Fruit fly (Drosophila melanogaster) whole organism, embryonic: ENCODE data around the gene CG11703.

Experiments used
- Adf1 ChIP-seq: fragments of 200-800 bp; sonication (Bioruptor generic); IDR thresholded peaks from 2 replicates; pipeline ENCODE4 v1.3.6; 2022; ENCODE audit warnings: missing biosample characterization, missing genetic modification characterization
- Aef1 ChIP-seq: fragments of 200-800 bp; sonication (Bioruptor generic); IDR thresholded peaks from 3 replicates; pipeline ENCODE4 v1.3.6; 2022; ENCODE audit warnings: missing biosample characterization, missing genetic modification characterization
- Bteb2 ChIP-seq: fragments of 200-800 bp; sonication (Bioruptor generic); optimal IDR thresholded peaks from 2 replicates; lab custom pipeline; 2016; ENCODE audit warnings: missing biosample characterization, missing genetic modification characterization
- C15 ChIP-seq: fragments of 200-800 bp; sonication (Bioruptor generic); IDR thresholded peaks from 3 replicates; pipeline ENCODE4 v1.3.6; 2022; ENCODE audit warnings: missing biosample characterization, missing genetic modification characterization
- CG10274 ChIP-seq: fragments of 200-800 bp; sonication (Bioruptor generic); optimal IDR thresholded peaks from 3 replicates; lab custom pipeline; 2017; ENCODE audit warnings: missing biosample characterization, mild to moderate bottlenecking, missing genetic modification characterization
- CG10565 ChIP-seq: fragments of 200-800 bp; sonication (Bioruptor generic); optimal IDR thresholded peaks from 3 replicates; lab custom pipeline; 2016; ENCODE audit warnings: missing biosample characterization, mild to moderate bottlenecking, missing genetic modification characterization
- CG11456 ChIP-seq: fragments of 200-800 bp; sonication (Bioruptor generic); IDR thresholded peaks from 3 replicates; pipeline ENCODE4 v1.3.6; 2022; ENCODE audit warnings: missing biosample characterization, missing genetic modification characterization
- CG13123 ChIP-seq: fragments of 200-800 bp; sonication (Bioruptor generic); optimal IDR thresholded peaks from 2 replicates; lab custom pipeline; 2016; ENCODE audit warnings: missing biosample characterization, missing genetic modification characterization
- CG13287 ChIP-seq: fragments of 200-800 bp; sonication (Bioruptor generic); IDR thresholded peaks from 2 replicates; pipeline ENCODE4 v1.3.6; 2022; ENCODE audit warnings: missing biosample characterization, missing genetic modification characterization; ENCODE audit not compliant: partially characterized antibody
- CG15479 ChIP-seq: fragments of 200-800 bp; sonication (Bioruptor generic); optimal IDR thresholded peaks from 3 replicates; lab custom pipeline; 2019; ENCODE audit warnings: missing biosample characterization, mild to moderate bottlenecking, missing genetic modification characterization, moderate library complexity
- CG16779 ChIP-seq: fragments of 200-800 bp; sonication (Bioruptor generic); IDR thresholded peaks from 2 replicates; pipeline ENCODE4 v1.3.6; 2022; ENCODE audit warnings: missing biosample characterization, missing genetic modification characterization
- CG18619 ChIP-seq: fragments of 200-800 bp; sonication (Bioruptor generic); optimal IDR thresholded peaks from 3 replicates; lab custom pipeline; 2017; ENCODE audit warnings: missing biosample characterization, mild to moderate bottlenecking, missing genetic modification characterization
- CG30020 ChIP-seq: fragments of 200-800 bp; optimal IDR thresholded peaks from 2 replicates; lab custom pipeline; 2019; ENCODE audit warnings: missing biosample characterization, mild to moderate bottlenecking, missing genetic modification characterization, moderate library complexity
- CG3726 ChIP-seq: fragments of 200-800 bp; sonication (Bioruptor generic); IDR thresholded peaks from 3 replicates; pipeline ENCODE4, ENCODE4 v1.3.6; 2022; ENCODE audit warnings: missing biosample characterization, missing genetic modification characterization
- CG42726 ChIP-seq: fragments of 200-800 bp; sonication (Bioruptor generic); IDR thresholded peaks from 2 replicates; pipeline ENCODE4 v1.3.6; 2022; ENCODE audit warnings: missing biosample characterization, missing genetic modification characterization; ENCODE audit not compliant: partially characterized antibody
- CG6175 ChIP-seq: fragments of 200-800 bp; sonication (Bioruptor generic); IDR thresholded peaks from 3 replicates; pipeline ENCODE4 v1.3.6; 2022; ENCODE audit warnings: missing biosample characterization, missing genetic modification characterization
- CG7987 ChIP-seq: fragments of 200-800 bp; sonication (Bioruptor generic); optimal IDR thresholded peaks from 2 replicates; lab custom pipeline; 2018; ENCODE audit warnings: missing biosample characterization, mild to moderate bottlenecking, missing genetic modification characterization, moderate library complexity
- CG8924 ChIP-seq: fragments of 200-800 bp; optimal IDR thresholded peaks from 3 replicates; lab custom pipeline; 2019; ENCODE audit warnings: missing biosample characterization, mild to moderate bottlenecking, missing genetic modification characterization, moderate library complexity
- CG9609 ChIP-seq: fragments of 200-800 bp; sonication (Bioruptor generic); optimal IDR thresholded peaks from 3 replicates; lab custom pipeline; 2016; ENCODE audit warnings: missing biosample characterization, missing genetic modification characterization
- CkIIα-i1 ChIP-seq: fragments of 200-800 bp; sonication (Bioruptor generic); IDR thresholded peaks from 2 replicates; pipeline ENCODE4 v1.3.6; 2022; ENCODE audit warnings: missing biosample characterization, missing genetic modification characterization
- Ets97D ChIP-seq: fragments of 200-800 bp; sonication (Bioruptor generic); optimal IDR thresholded peaks from 3 replicates; lab custom pipeline; 2016; ENCODE audit warnings: missing biosample characterization, missing genetic modification characterization
- Fer3 ChIP-seq: fragments of 200-800 bp; sonication (Bioruptor generic); optimal IDR thresholded peaks from 2 replicates; lab custom pipeline; 2018; ENCODE audit warnings: missing biosample characterization, mild to moderate bottlenecking, missing genetic modification characterization, moderate library complexity
- HmgD ChIP-seq: fragments of 200-800 bp; sonication (Bioruptor generic); optimal IDR thresholded peaks from 3 replicates; lab custom pipeline; 2016; ENCODE audit warnings: missing biosample characterization, missing genetic modification characterization
- Mes4 ChIP-seq: fragments of 200-800 bp; sonication (Bioruptor generic); optimal IDR thresholded peaks from 2 replicates; lab custom pipeline; 2016; ENCODE audit warnings: missing biosample characterization, missing genetic modification characterization
- Nf-YC ChIP-seq: fragments of 200-800 bp; optimal IDR thresholded peaks from 3 replicates; lab custom pipeline; 2019; ENCODE audit warnings: missing biosample characterization, mild to moderate bottlenecking, missing genetic modification characterization, moderate library complexity
- Oli ChIP-seq: fragments of 200-800 bp; sonication (Bioruptor generic); optimal IDR thresholded peaks from 2 replicates; lab custom pipeline; 2018; ENCODE audit warnings: missing biosample characterization, mild to moderate bottlenecking, missing genetic modification characterization, moderate library complexity
- TFAM ChIP-seq: fragments of 200-800 bp; sonication (Bioruptor generic); optimal IDR thresholded peaks from 2 replicates; lab custom pipeline; 2017; ENCODE audit warnings: missing biosample characterization, missing genetic modification characterization, inconsistent platforms
- abd-A ChIP-seq: fragments of 200-800 bp; sonication (Bioruptor generic); optimal IDR thresholded peaks from 3 replicates; lab custom pipeline; 2019; ENCODE audit warnings: missing biosample characterization, mild to moderate bottlenecking, missing genetic modification characterization, moderate library complexity
- bcd ChIP-seq: fragments of 200-800 bp; sonication (Bioruptor generic); optimal IDR thresholded peaks from 2 replicates; lab custom pipeline; 2017; ENCODE audit warnings: missing biosample characterization, mild to moderate bottlenecking, missing genetic modification characterization
- caup ChIP-seq: fragments of 200-800 bp; sonication (Bioruptor generic); optimal IDR thresholded peaks from 3 replicates; lab custom pipeline; 2017; ENCODE audit warnings: missing biosample characterization, mild to moderate bottlenecking, missing genetic modification characterization, moderate library complexity; ENCODE audit not compliant: severe bottlenecking
- cwo ChIP-seq: fragments of 200-800 bp; sonication (Bioruptor generic); optimal IDR thresholded peaks from 3 replicates; lab custom pipeline; 2017; ENCODE audit warnings: missing biosample characterization, missing genetic modification characterization, mild to moderate bottlenecking, moderate library complexity, missing genetic modification reagents
- dati ChIP-seq: fragments of 200-800 bp; sonication (Bioruptor generic); IDR thresholded peaks from 2 replicates; pipeline ENCODE4 v1.3.6; 2022; ENCODE audit warnings: missing biosample characterization, missing genetic modification characterization
- dimm ChIP-seq: fragments of 200-800 bp; sonication (Bioruptor generic); IDR thresholded peaks from 2 replicates; pipeline ENCODE4 v1.3.6; 2022; ENCODE audit warnings: missing biosample characterization, missing genetic modification characterization
- jing ChIP-seq: fragments of 200-800 bp; sonication (Bioruptor generic); optimal IDR thresholded peaks from 2 replicates; lab custom pipeline; 2018; ENCODE audit warnings: missing biosample characterization, mild to moderate bottlenecking, missing genetic modification characterization
- kni ChIP-seq: fragments of 200-800 bp; sonication (Bioruptor generic); optimal IDR thresholded peaks from 3 replicates; lab custom pipeline; 2017; ENCODE audit warnings: mild to moderate bottlenecking, missing biosample characterization, missing genetic modification reagents, missing genetic modification characterization
- lab ChIP-seq: fragments of 200-800 bp; sonication (Bioruptor generic); optimal IDR thresholded peaks from 3 replicates; lab custom pipeline; 2017; ENCODE audit warnings: missing biosample characterization, missing genetic modification characterization, mild to moderate bottlenecking, moderate library complexity, missing genetic modification reagents
- lola ChIP-seq, 3 experiments: fragments of >200 bp in 2 of 3; fragments of 200-800 bp in 1 of 3; sonication (Bioruptor generic) in 1 of 3; optimal IDR thresholded peaks; 2 replicates each; lab custom pipeline; 2017 to 2019; ENCODE audit warnings: missing biosample characterization in 3 of 3, missing genetic modification characterization in 3 of 3, mild to moderate bottlenecking in 1 of 3, moderate library complexity in 1 of 3
- mirr ChIP-seq: fragments of 200-800 bp; sonication (Bioruptor generic); optimal IDR thresholded peaks from 3 replicates; lab custom pipeline; 2018; ENCODE audit warnings: missing biosample characterization, mild to moderate bottlenecking, missing genetic modification characterization
- nmo ChIP-seq: fragments of 200-800 bp; sonication (Bioruptor generic); optimal IDR thresholded peaks from 2 replicates; lab custom pipeline; 2018; ENCODE audit warnings: missing biosample characterization, mild to moderate bottlenecking, missing genetic modification characterization, moderate library complexity
- nom ChIP-seq: fragments of 200-800 bp; sonication (Bioruptor generic); optimal IDR thresholded peaks from 2 replicates; lab custom pipeline; 2017; ENCODE audit warnings: missing biosample characterization, missing genetic modification characterization, mild to moderate bottlenecking, moderate library complexity, missing genetic modification reagents
- odd ChIP-seq: fragments of 200-800 bp; sonication (Bioruptor generic); optimal IDR thresholded peaks from 2 replicates; lab custom pipeline; 2017; ENCODE audit warnings: missing biosample characterization, mild to moderate bottlenecking, missing genetic modification characterization
- org-1 ChIP-seq: fragments of 200-800 bp; sonication (Bioruptor generic); optimal IDR thresholded peaks from 2 replicates; lab custom pipeline; 2017; ENCODE audit warnings: missing biosample characterization, missing genetic modification characterization
- pho ChIP-seq: fragments of 200-800 bp; sonication (Bioruptor generic); optimal IDR thresholded peaks from 2 replicates; lab custom pipeline; 2016; ENCODE audit warnings: missing biosample characterization, missing genetic modification characterization
- pros ChIP-seq: fragments of 200-800 bp; sonication (Bioruptor generic); optimal IDR thresholded peaks from 3 replicates; lab custom pipeline; 2019; ENCODE audit warnings: missing biosample characterization, mild to moderate bottlenecking, missing genetic modification characterization, moderate library complexity
- row ChIP-seq: fragments of 200-800 bp; sonication (Bioruptor generic); IDR thresholded peaks from 3 replicates; pipeline ENCODE4 v1.3.6; 2022; ENCODE audit warnings: missing biosample characterization, missing genetic modification characterization
- slp2 ChIP-seq: fragments of 200-800 bp; sonication (Bioruptor generic); optimal IDR thresholded peaks from 2 replicates; lab custom pipeline; 2016; ENCODE audit warnings: missing biosample characterization, missing genetic modification characterization
- sqz ChIP-seq: fragments of 200-800 bp; sonication (Bioruptor generic); optimal IDR thresholded peaks from 3 replicates; lab custom pipeline; 2018; ENCODE audit warnings: missing biosample characterization, mild to moderate bottlenecking, missing genetic modification characterization
- ssp ChIP-seq: fragments of 200-800 bp; sonication (Bioruptor generic); IDR thresholded peaks from 2 replicates; pipeline ENCODE4 v1.3.6; 2022; ENCODE audit warnings: missing biosample characterization, missing genetic modification characterization
- tgo ChIP-seq: fragments of 200-800 bp; sonication (Bioruptor generic); IDR thresholded peaks from 3 replicates; pipeline ENCODE4 v1.3.6; 2022; ENCODE audit warnings: missing biosample characterization, missing genetic modification characterization
- tio ChIP-seq: fragments of 200-800 bp; sonication (Bioruptor generic); optimal IDR thresholded peaks from 2 replicates; lab custom pipeline; 2017; ENCODE audit warnings: missing biosample characterization, missing genetic modification characterization, inconsistent platforms
- trh ChIP-seq: fragments of 200-800 bp; sonication (Bioruptor generic); optimal IDR thresholded peaks from 2 replicates; lab custom pipeline; 2016; ENCODE audit warnings: missing biosample characterization, missing genetic modification characterization
- twi ChIP-seq: fragments of 200-800 bp; optimal IDR thresholded peaks from 2 replicates; lab custom pipeline; 2019; ENCODE audit warnings: missing biosample characterization, mild to moderate bottlenecking, missing genetic modification characterization, moderate library complexity

The CG11703 gene

DNA sequence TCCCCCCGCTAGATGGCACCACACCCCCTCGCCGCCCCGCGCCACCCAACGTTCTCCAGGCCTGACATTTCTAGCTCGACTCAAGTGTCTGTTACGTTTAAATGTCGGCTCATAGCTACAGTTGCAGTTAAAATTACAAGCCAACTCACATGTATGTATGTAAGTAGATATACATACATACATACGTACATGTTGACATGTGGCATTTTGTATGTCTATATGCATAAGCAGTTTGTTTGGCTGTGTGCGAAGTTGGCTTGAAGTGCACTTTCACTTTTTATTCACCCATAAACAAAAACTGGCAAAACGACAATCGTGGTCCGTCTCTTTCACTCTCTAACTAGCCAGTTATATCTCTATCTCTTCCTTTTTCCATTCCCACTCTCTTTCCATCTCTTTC is 45.1 kb downstream of the CG11703 start (continued):
- TF ChIP-seq lola (GFP tag; optimal IDR thresholded peaks at IDR 0.05; lab: Kevin White, UChicago), result no peak
- TF ChIP-seq Nf-YC, result no peak
- no peak for TF ChIP-seq tgo (GFP tag; lab: Robert Waterston, UW)
- no peak for TF ChIP-seq tio (GFP tag; lab: Kevin White, UChicago)
- TF ChIP-seq CG10274 (GFP tag; lab: Kevin White, UChicago), result no peak
- no peak for TF ChIP-seq CG42726
- peak; percentile 35 for TF ChIP-seq lab (GFP tag; lab: Kevin White, UChicago)
- no peak for TF ChIP-seq CG13123 (GFP tag; lab: Kevin White, UChicago)
- TF ChIP-seq C15 (GFP tag; lab: Robert Waterston, UW), result no peak
- TF ChIP-seq sqz, result no peak
- no peak for TF ChIP-seq row (GFP tag; lab: Robert Waterston, UW)
- TF ChIP-seq twi, result no peak
- TF ChIP-seq odd (GFP tag; lab: Kevin White, UChicago), result no peak
- peak; percentile 25 for TF ChIP-seq org-1 (GFP tag; lab: Kevin White, UChicago)
- no peak for TF ChIP-seq ssp (GFP tag; lab: Robert Waterston, UW)
- no peak for TF ChIP-seq CG30020
- TF ChIP-seq CG10565 (GFP tag; lab: Kevin White, UChicago), result no peak
- no peak for TF ChIP-seq CG15479 (GFP tag; lab: Kevin White, UChicago)
- TF ChIP-seq Oli, result no peak
- no peak for TF ChIP-seq CkIIα-i1 (GFP tag; lab: Robert Waterston, UW)
- TF ChIP-seq pros, result no peak
- TF ChIP-seq CG8924, result no peak
- TF ChIP-seq Ets97D (GFP tag; lab: Kevin White, UChicago), result no peak
- TF ChIP-seq dati (GFP tag; lab: Robert Waterston, UW), result no peak
- TF ChIP-seq trh (GFP tag; lab: Kevin White, UChicago), result no peak
- TF ChIP-seq CG9609 (GFP tag; lab: Kevin White, UChicago), result no peak
- TF ChIP-seq HmgD (GFP tag; lab: Kevin White, UChicago), result no peak
- no peak for TF ChIP-seq Aef1 (GFP tag; lab: Robert Waterston, UW)
- TF ChIP-seq caup, result no peak
- TF ChIP-seq Mes4 (GFP tag; lab: Kevin White, UChicago), result no peak
- TF ChIP-seq cwo, result no peak
- no peak for TF ChIP-seq TFAM (GFP tag; lab: Kevin White, UChicago)
- no peak for TF ChIP-seq pho (GFP tag; lab: Kevin White, UChicago)
- no peak for TF ChIP-seq jing (GFP tag; lab: Kevin White, UChicago)
- TF ChIP-seq nmo (GFP tag; lab: Kevin White, UChicago), result no peak
- TF ChIP-seq CG13287, result no peak
- no peak for TF ChIP-seq abd-A (tag; lab: Kevin White, UChicago)
- TF ChIP-seq CG3726 (GFP tag; lab: Robert Waterston, UW), result no peak
- no peak for TF ChIP-seq CG11456 (GFP tag; lab: Robert Waterston, UW)
- TF ChIP-seq Bteb2 (GFP tag; lab: Kevin White, UChicago), result no peak
- no peak for TF ChIP-seq bcd
- no peak for TF ChIP-seq CG18619 (GFP tag; lab: Kevin White, UChicago)
- no peak for TF ChIP-seq CG16779
- TF ChIP-seq Adf1 (GFP tag; lab: Robert Waterston, UW), result no peak
- no peak for TF ChIP-seq nom (GFP tag; lab: Kevin White, UChicago)
- TF ChIP-seq Fer3 (tag; lab: Kevin White, UChicago), result no peak
- TF ChIP-seq CG6175 (GFP tag; lab: Robert Waterston, UW), result no peak
- no peak for TF ChIP-seq slp2 (GFP tag; lab: Kevin White, UChicago)
- no peak for TF ChIP-seq mirr (GFP tag; lab: Kevin White, UChicago)
- no peak for TF ChIP-seq CG7987
- TF ChIP-seq dimm (GFP tag; lab: Robert Waterston, UW), result no peak
- TF ChIP-seq kni (GFP tag; lab: Kevin White, UChicago), result peak; percentile 86
